Fruit fly (Drosophila melanogaster) ovary, adult (tissue): Measurements from ENCODE around the gene RpS27A.
A peak's percentile ranks its signal among the peaks of the same experiment; 100 is the strongest.

Source experiments
- CG17801 ChIP-seq: fragments of 200-800 bp; optimal IDR thresholded peaks from 2 replicates; lab custom pipeline; 2019; ENCODE audit warnings: missing biosample characterization, mild to moderate bottlenecking, missing genetic modification characterization, moderate library complexity; ENCODE audit not compliant: partially characterized antibody

Gene RpS27A

dm6 chr2L:10408122-10408576 lies at the start of gene RpS27A, which contains the start of gene Ip259:
Gene RpS27A, plus strand, starts transcription at chr2L:10408352.
Gene Ip259, plus strand, starts transcription at chr2L:10408352.
- peak; percentile 83 for TF ChIP-seq CG17801 (GFP tag; lab: Kevin White, UChicago)

- no peak for TF ChIP-seq CG17801 (GFP tag; lab: Kevin White, UChicago)
Measured at dm6 chr2L:10362408-10363067, 45.6 kb upstream of the RpS27A start, which contains the start of the genes Cand1 and pim. Gene Cand1, minus strand, starts transcription at chr2L:10362707. Gene pim, plus strand, starts transcription at chr2L:10362989.

dm6 chr2L:10364229-10364628 lies 43.9 kb upstream of the RpS27A start, which contains the start of gene lft:
Gene lft, plus strand, starts transcription at chr2L:10364471.
- TF ChIP-seq CG17801 (GFP tag; lab: Kevin White, UChicago): no peak

- TF ChIP-seq CG17801 (GFP tag; lab: Kevin White, UChicago): peak; percentile 67
Measured at dm6 chr2L:10366525-10366924, 41.6 kb upstream of the RpS27A start, which contains the start of gene CG5056. Gene CG5056, plus strand, starts transcription at chr2L:10366692.

dm6 chr2L:10372297-10372696 lies 35.9 kb upstream of the RpS27A start:
- TF ChIP-seq CG17801 (GFP tag; lab: Kevin White, UChicago): no peak

DNA sequence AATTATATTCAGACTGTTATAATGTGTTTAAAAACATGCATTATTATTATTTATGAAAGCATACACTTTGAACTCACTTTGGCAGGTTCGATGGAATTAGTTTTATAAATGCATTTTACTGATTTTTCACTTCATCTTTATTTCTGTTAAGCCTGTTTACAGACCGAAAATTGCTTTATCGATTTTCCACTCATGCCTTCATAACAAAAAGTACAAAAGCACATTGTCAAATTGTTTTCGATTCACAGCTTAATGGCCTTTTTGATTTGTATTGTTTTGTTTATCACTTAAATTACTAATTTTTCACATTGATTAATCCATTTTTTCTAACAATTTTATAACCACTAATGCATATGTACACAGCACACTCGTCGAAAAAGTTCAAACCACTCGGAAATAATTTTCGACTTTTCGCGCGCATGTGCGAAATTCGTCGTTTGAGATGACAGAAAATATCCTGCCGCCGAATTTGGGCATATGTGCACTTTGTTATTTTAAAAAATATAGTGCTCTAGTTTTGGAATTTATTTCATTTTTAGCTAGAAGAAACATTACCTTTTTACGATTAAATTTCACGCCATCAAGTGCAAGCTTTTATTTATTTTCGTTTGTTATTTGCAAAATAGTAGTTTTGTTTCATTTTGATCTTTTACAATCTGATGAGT lies 34.4 kb upstream of the RpS27A start, which contains the start of gene rho-5:
TSS of gene rho-5 (minus strand) at position 296 of the 665 bp plus-strand sequence.
- TF ChIP-seq CG17801 (GFP tag; lab: Kevin White, UChicago): no peak

DNA sequence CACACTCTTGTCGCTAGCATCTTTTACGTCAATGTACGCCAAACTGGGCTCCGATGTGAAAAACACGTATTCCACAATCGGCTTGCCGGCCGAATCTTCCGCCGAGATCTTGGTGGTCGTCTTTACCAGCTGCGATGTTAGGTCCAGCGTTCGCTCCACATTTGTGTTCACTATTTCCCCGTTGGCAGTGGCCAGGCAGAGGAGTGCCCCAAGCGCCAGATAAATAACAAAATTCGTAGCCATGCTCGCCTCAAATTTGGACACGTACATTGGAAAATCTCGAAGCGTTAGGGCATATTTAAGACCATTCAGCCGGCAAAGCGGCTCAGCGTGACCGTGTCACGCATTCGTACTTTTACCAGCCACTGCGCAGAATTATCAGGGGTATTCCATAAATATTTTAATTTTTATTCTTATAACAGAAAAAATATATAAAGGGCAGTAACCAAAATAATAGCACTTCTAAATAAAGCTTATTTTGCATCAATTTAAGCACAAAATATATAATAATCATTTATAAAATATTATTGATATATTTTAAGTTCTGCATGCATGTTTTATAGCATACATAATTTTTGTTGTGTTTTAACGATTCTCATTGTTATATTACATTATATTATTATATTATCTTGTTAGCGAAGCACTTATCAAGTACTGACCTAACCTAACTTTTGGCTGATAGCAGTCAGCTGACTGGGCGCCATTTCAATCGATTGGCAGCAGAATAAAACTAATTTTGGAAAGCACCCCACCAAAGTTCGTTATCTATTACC lies 32.5 kb upstream of the RpS27A start, which contains the start of the genes CG33303 and dpr19:
TSS of gene CG33303 (minus strand) at position 294 of the 773 bp plus-strand sequence.
TSS of gene dpr19 (plus strand) at position 705 of the 773 bp plus-strand sequence.
- peak; percentile 59 for TF ChIP-seq CG17801 (GFP tag; lab: Kevin White, UChicago)

- no peak for TF ChIP-seq CG17801 (GFP tag; lab: Kevin White, UChicago)
Measured at dm6 chr2L:10376276-10376675, 31.9 kb upstream of the RpS27A start.

dm6 chr2L:10378631-10379030 lies 29.5 kb upstream of the RpS27A start:
- TF ChIP-seq CG17801 (GFP tag; lab: Kevin White, UChicago): no peak

DNA sequence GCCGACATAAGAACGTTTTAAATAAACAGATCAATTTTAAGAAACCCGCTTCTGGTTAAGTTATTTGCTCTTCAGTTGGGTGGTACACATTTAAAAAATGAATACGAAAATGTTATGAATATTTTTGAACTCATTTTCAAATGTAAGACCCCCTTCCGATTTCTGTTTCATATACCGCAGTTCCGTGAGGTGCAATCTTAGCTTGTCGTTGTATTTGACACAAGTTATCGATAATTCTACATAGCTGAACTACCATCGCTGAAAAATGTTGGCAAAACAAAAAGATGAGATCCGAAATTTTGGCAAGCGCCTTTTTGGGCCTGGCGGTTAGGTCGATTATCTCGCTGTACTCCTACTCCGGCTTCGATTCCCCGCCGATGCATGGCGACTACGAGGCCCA lies 28.3 kb upstream of the RpS27A start, which contains the start of gene gny:
TSS of gene gny (plus strand) at position 239 of the 400 bp plus-strand sequence.
- no peak for TF ChIP-seq CG17801 (GFP tag; lab: Kevin White, UChicago)

- TF ChIP-seq CG17801 (GFP tag; lab: Kevin White, UChicago): peak; percentile 33
Measured at dm6 chr2L:10381890-10382450, 26.2 kb upstream of the RpS27A start, which contains the start of gene CG5096. Gene CG5096, plus strand, starts transcription at chr2L:10382263.

dm6 chr2L:10386208-10386805 lies 21.8 kb upstream of the RpS27A start, which contains the start of the genes Cdk1 and mRpS7:
Gene Cdk1, minus strand, starts transcription at chr2L:10386262.
Gene mRpS7, plus strand, starts transcription at chr2L:10386662.
- peak; percentile 36 for TF ChIP-seq CG17801 (GFP tag; lab: Kevin White, UChicago)

dm6 chr2L:10386824-10387223 lies 21.3 kb upstream of the RpS27A start:
- TF ChIP-seq CG17801 (GFP tag; lab: Kevin White, UChicago): no peak
